Fruit fly (Drosophila melanogaster) whole organism, embryonic: ENCODE measurements around the gene GlcAT-P.

ENCODE experiments used
- Bteb2 ChIP-seq: fragments of 200-800 bp; sonication (Bioruptor generic); optimal IDR thresholded peaks from 2 replicates; lab custom pipeline; 2016; ENCODE audit warnings: missing biosample characterization, missing genetic modification characterization
- CG10147 ChIP-seq: fragments of 200-800 bp; sonication (Bioruptor generic); optimal IDR thresholded peaks from 2 replicates; lab custom pipeline; 2019; ENCODE audit warnings: missing biosample characterization, mild to moderate bottlenecking, missing genetic modification characterization, moderate library complexity
- CG11560 ChIP-seq: fragments of 200-800 bp; sonication (Bioruptor generic); IDR thresholded peaks from 3 replicates; pipeline ENCODE4 v1.3.6; 2022; ENCODE audit warnings: missing biosample characterization, missing genetic modification characterization
- CG12299 ChIP-seq: fragments of 200-800 bp; sonication (Bioruptor generic); optimal IDR thresholded peaks from 2 replicates; lab custom pipeline; 2018; ENCODE audit warnings: missing biosample characterization, mild to moderate bottlenecking, missing genetic modification characterization
- CG13296 ChIP-seq: fragments of 200-800 bp; sonication (Bioruptor generic); optimal IDR thresholded peaks from 3 replicates; lab custom pipeline; 2018; ENCODE audit warnings: missing biosample characterization, mild to moderate bottlenecking, missing genetic modification characterization
- CG13894 ChIP-seq: fragments of 200-800 bp; sonication (Bioruptor generic); optimal IDR thresholded peaks from 3 replicates; lab custom pipeline; 2018; ENCODE audit warnings: missing biosample characterization, mild to moderate bottlenecking, missing genetic modification characterization, moderate library complexity
- CG14860 ChIP-seq: fragments of 200-800 bp; sonication (Bioruptor generic); IDR thresholded peaks from 3 replicates; pipeline ENCODE4 v1.3.6; 2022; ENCODE audit warnings: missing biosample characterization, missing genetic modification characterization; ENCODE audit not compliant: partially characterized antibody
- CG16813 ChIP-seq: fragments of 200-800 bp; sonication (Bioruptor generic); IDR thresholded peaks from 3 replicates; pipeline ENCODE4 v1.3.6; 2022; ENCODE audit warnings: missing biosample characterization, missing genetic modification characterization; ENCODE audit not compliant: partially characterized antibody
- CG18262 ChIP-seq: fragments of 200-800 bp; optimal IDR thresholded peaks from 3 replicates; lab custom pipeline; 2019; ENCODE audit warnings: missing biosample characterization, mild to moderate bottlenecking, missing genetic modification characterization, moderate library complexity
- CG18764 ChIP-seq: fragments of 200-800 bp; sonication (Bioruptor generic); optimal IDR thresholded peaks from 3 replicates; lab custom pipeline; 2016; ENCODE audit warnings: missing biosample characterization, missing genetic modification characterization
- CG2120 ChIP-seq: fragments of 200-800 bp; sonication (Bioruptor generic); optimal IDR thresholded peaks from 3 replicates; lab custom pipeline; 2016; ENCODE audit warnings: missing biosample characterization, missing genetic modification characterization
- CG2129 ChIP-seq: fragments of 200-800 bp; sonication (Bioruptor generic); IDR thresholded peaks from 2 replicates; pipeline ENCODE4 v1.3.6; 2022; ENCODE audit warnings: missing biosample characterization, missing genetic modification characterization; ENCODE audit not compliant: partially characterized antibody
- CG2202 ChIP-seq: fragments of 200-800 bp; sonication (Bioruptor generic); optimal IDR thresholded peaks from 2 replicates; lab custom pipeline; 2018; ENCODE audit warnings: missing biosample characterization, mild to moderate bottlenecking, missing genetic modification characterization
- CG3281 ChIP-seq: fragments of 200-800 bp; sonication (Bioruptor generic); optimal IDR thresholded peaks from 3 replicates; lab custom pipeline; 2017; ENCODE audit warnings: missing biosample characterization, mild to moderate bottlenecking, missing genetic modification characterization
- CG33213 ChIP-seq: fragments of 200-800 bp; sonication (Bioruptor generic); optimal IDR thresholded peaks from 3 replicates; lab custom pipeline; 2016; ENCODE audit warnings: missing biosample characterization, missing genetic modification characterization
- CG5180 ChIP-seq: fragments of 200-800 bp; sonication (Bioruptor generic); optimal IDR thresholded peaks from 3 replicates; lab custom pipeline; 2017; ENCODE audit warnings: missing biosample characterization, missing genetic modification characterization, mild to moderate bottlenecking, moderate library complexity, missing genetic modification reagents
- CG6254 ChIP-seq: fragments of 200-800 bp; sonication (Bioruptor generic); optimal IDR thresholded peaks from 3 replicates; lab custom pipeline; 2017; ENCODE audit warnings: mild to moderate bottlenecking, missing biosample characterization, missing genetic modification reagents, missing genetic modification characterization
- CG6689 ChIP-seq: fragments of 200-800 bp; sonication (Bioruptor generic); IDR thresholded peaks from 2 replicates; pipeline ENCODE4 v1.3.6; 2022; ENCODE audit warnings: missing biosample characterization, missing genetic modification characterization
- CG7556 ChIP-seq: fragments of 200-800 bp; sonication (Bioruptor generic); optimal IDR thresholded peaks from 2 replicates; lab custom pipeline; 2017; ENCODE audit warnings: missing biosample characterization, mild to moderate bottlenecking, missing genetic modification characterization
- CG9437 ChIP-seq: fragments of 200-800 bp; sonication (Bioruptor generic); optimal IDR thresholded peaks from 2 replicates; lab custom pipeline; 2018; ENCODE audit warnings: missing biosample characterization, mild to moderate bottlenecking, missing genetic modification characterization
- CG9876 ChIP-seq: fragments of 200-800 bp; sonication (Bioruptor generic); optimal IDR thresholded peaks from 2 replicates; lab custom pipeline; 2016; ENCODE audit warnings: missing biosample characterization, missing genetic modification characterization
- CHES-1-like ChIP-seq: fragments of 200-800 bp; sonication (Bioruptor generic); optimal IDR thresholded peaks from 2 replicates; lab custom pipeline; 2016; ENCODE audit warnings: missing biosample characterization, missing genetic modification characterization
- CkIIα-i1 ChIP-seq: fragments of 200-800 bp; sonication (Bioruptor generic); IDR thresholded peaks from 2 replicates; pipeline ENCODE4 v1.3.6; 2022; ENCODE audit warnings: missing biosample characterization, missing genetic modification characterization
- E2f1 ChIP-seq: fragments of 200-800 bp; sonication (Bioruptor generic); IDR thresholded peaks from 2 replicates; pipeline ENCODE4 v1.3.6; 2022; ENCODE audit warnings: missing biosample characterization, missing genetic modification characterization
- Eip74EF ChIP-seq, 2 experiments: fragments of 200-800 bp in 1 of 2; fragments of >200 bp in 1 of 2; sonication (Bioruptor generic) in 1 of 2; optimal IDR thresholded peaks; 2 replicates each; lab custom pipeline; 2017 to 2019; ENCODE audit warnings: missing biosample characterization in 2 of 2, missing genetic modification characterization in 2 of 2, mild to moderate bottlenecking in 1 of 2, moderate library complexity in 1 of 2
- Ets65A ChIP-seq: fragments of 200-800 bp; sonication (Bioruptor generic); peaks from one replicate; lab custom pipeline; 2016; ENCODE audit warnings: missing biosample characterization, missing genetic modification characterization
- Ets97D ChIP-seq: fragments of 200-800 bp; sonication (Bioruptor generic); optimal IDR thresholded peaks from 3 replicates; lab custom pipeline; 2016; ENCODE audit warnings: missing biosample characterization, missing genetic modification characterization
- GATAe ChIP-seq: fragments of 200-800 bp; sonication (Bioruptor generic); conservative IDR thresholded peaks from 2 replicates; pipeline ENCODE4 v1.3.6; 2022; ENCODE audit warnings: missing biosample characterization, missing genetic modification characterization
- Hmr ChIP-seq: fragments of 200-800 bp; sonication (Bioruptor generic); optimal IDR thresholded peaks from 3 replicates; lab custom pipeline; 2017; ENCODE audit warnings: mild to moderate bottlenecking, missing biosample characterization, missing genetic modification reagents, missing genetic modification characterization
- Mrtf ChIP-seq: fragments of 200-800 bp; sonication (Bioruptor generic); IDR thresholded peaks from 3 replicates; pipeline ENCODE4 v1.3.6; 2022; ENCODE audit warnings: missing biosample characterization, missing genetic modification characterization
- Myb ChIP-seq: fragments of 200-800 bp; sonication (Bioruptor generic); optimal IDR thresholded peaks from 2 replicates; lab custom pipeline; 2016; ENCODE audit warnings: missing biosample characterization, missing genetic modification characterization
- Vsx1 ChIP-seq: fragments of 200-800 bp; sonication (Bioruptor generic); optimal IDR thresholded peaks from 2 replicates; lab custom pipeline; 2017; ENCODE audit warnings: missing biosample characterization, mild to moderate bottlenecking, missing genetic modification characterization, missing genetic modification reagents
- bcd ChIP-seq: fragments of 200-800 bp; sonication (Bioruptor generic); optimal IDR thresholded peaks from 2 replicates; lab custom pipeline; 2017; ENCODE audit warnings: missing biosample characterization, mild to moderate bottlenecking, missing genetic modification characterization
- btn ChIP-seq: fragments of 200-800 bp; sonication (Bioruptor generic); optimal IDR thresholded peaks from 2 replicates; lab custom pipeline; 2016; ENCODE audit warnings: missing biosample characterization, missing genetic modification characterization
- caup ChIP-seq: fragments of 200-800 bp; sonication (Bioruptor generic); optimal IDR thresholded peaks from 3 replicates; lab custom pipeline; 2017; ENCODE audit warnings: missing biosample characterization, mild to moderate bottlenecking, missing genetic modification characterization, moderate library complexity; ENCODE audit not compliant: severe bottlenecking
- cwo ChIP-seq: fragments of 200-800 bp; sonication (Bioruptor generic); optimal IDR thresholded peaks from 3 replicates; lab custom pipeline; 2017; ENCODE audit warnings: missing biosample characterization, missing genetic modification characterization, mild to moderate bottlenecking, moderate library complexity, missing genetic modification reagents
- dmrt11E ChIP-seq: fragments of 200-800 bp; sonication (Bioruptor generic); optimal IDR thresholded peaks from 3 replicates; lab custom pipeline; 2018; ENCODE audit warnings: missing biosample characterization, mild to moderate bottlenecking, missing genetic modification characterization, moderate library complexity
- dysf ChIP-seq: fragments of 200-800 bp; sonication (Bioruptor generic); IDR thresholded peaks from 3 replicates; pipeline ENCODE4 v1.3.6; 2022; ENCODE audit warnings: missing biosample characterization, missing genetic modification characterization
- esg ChIP-seq: fragments of 200-800 bp; sonication (Bioruptor generic); conservative IDR thresholded peaks from 2 replicates; pipeline ENCODE4 v1.3.6; 2022; ENCODE audit warnings: missing biosample characterization, missing genetic modification characterization
- jumu ChIP-seq: fragments of 200-800 bp; sonication (Bioruptor generic); optimal IDR thresholded peaks from 3 replicates; lab custom pipeline; 2016; ENCODE audit warnings: missing biosample characterization, missing genetic modification characterization
- kni ChIP-seq: fragments of 200-800 bp; sonication (Bioruptor generic); optimal IDR thresholded peaks from 3 replicates; lab custom pipeline; 2017; ENCODE audit warnings: mild to moderate bottlenecking, missing biosample characterization, missing genetic modification reagents, missing genetic modification characterization
- lab ChIP-seq: fragments of 200-800 bp; sonication (Bioruptor generic); optimal IDR thresholded peaks from 3 replicates; lab custom pipeline; 2017; ENCODE audit warnings: missing biosample characterization, missing genetic modification characterization, mild to moderate bottlenecking, moderate library complexity, missing genetic modification reagents
- maf-S ChIP-seq: fragments of 200-800 bp; sonication (Bioruptor generic); optimal IDR thresholded peaks from 2 replicates; lab custom pipeline; 2016; ENCODE audit warnings: missing biosample characterization, missing genetic modification characterization
- nerfin-2 ChIP-seq: fragments of 200-800 bp; sonication (Bioruptor generic); IDR thresholded peaks from 2 replicates; pipeline ENCODE4 v1.3.6; 2022; ENCODE audit warnings: missing biosample characterization, missing genetic modification characterization; ENCODE audit not compliant: partially characterized antibody
- nmo ChIP-seq: fragments of 200-800 bp; sonication (Bioruptor generic); optimal IDR thresholded peaks from 2 replicates; lab custom pipeline; 2018; ENCODE audit warnings: missing biosample characterization, mild to moderate bottlenecking, missing genetic modification characterization, moderate library complexity
- pb ChIP-seq: fragments of 200-800 bp; sonication (Bioruptor generic); optimal IDR thresholded peaks from 3 replicates; lab custom pipeline; 2016; ENCODE audit warnings: missing biosample characterization, missing genetic modification characterization
- sim ChIP-seq: fragments of 200-800 bp; sonication (Bioruptor generic); IDR thresholded peaks from 2 replicates; pipeline ENCODE4 v1.3.6; 2022; ENCODE audit warnings: missing biosample characterization, missing genetic modification characterization
- sqz ChIP-seq: fragments of 200-800 bp; sonication (Bioruptor generic); optimal IDR thresholded peaks from 3 replicates; lab custom pipeline; 2018; ENCODE audit warnings: missing biosample characterization, mild to moderate bottlenecking, missing genetic modification characterization
- sug ChIP-seq: fragments of 200-800 bp; optimal IDR thresholded peaks from 2 replicates; lab custom pipeline; 2019; ENCODE audit warnings: missing biosample characterization, mild to moderate bottlenecking, missing genetic modification characterization, moderate library complexity
- zf30C ChIP-seq: fragments of 200-800 bp; sonication (Bioruptor generic); optimal IDR thresholded peaks from 3 replicates; lab custom pipeline; 2018; ENCODE audit warnings: missing biosample characterization, mild to moderate bottlenecking, missing genetic modification characterization

The GlcAT-P gene

DNA sequence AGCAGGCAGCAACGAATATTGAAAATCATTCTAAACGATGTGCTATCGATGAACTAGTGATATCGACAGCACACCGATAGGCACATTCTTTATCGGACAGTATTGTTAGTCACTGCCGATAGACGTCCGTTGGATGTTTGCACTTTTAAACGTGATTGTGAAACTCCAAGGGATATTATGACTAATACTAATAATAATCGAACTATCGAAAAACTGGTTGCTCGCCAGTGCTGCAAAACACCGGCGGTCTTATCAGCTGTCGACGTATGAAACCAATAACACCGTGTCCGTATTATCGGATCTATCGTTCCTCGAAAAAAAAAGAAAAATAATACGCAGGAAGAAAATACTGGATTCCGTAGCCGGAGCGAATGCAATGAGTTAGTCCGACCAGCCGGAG lies 13.2 kb upstream of the GlcAT-P start, which contains the start of the genes Ube3a and CG7600 (continued):
- peak; percentile 66 for TF ChIP-seq sug (tag; lab: Kevin White, UChicago)
- no peak for TF ChIP-seq CG5180 (GFP tag; lab: Kevin White, UChicago)
- peak; percentile 33 for TF ChIP-seq CG3281 (GFP tag; lab: Kevin White, UChicago)
- peak; percentile 26 for TF ChIP-seq jumu (GFP tag; lab: Kevin White, UChicago)
- no peak for TF ChIP-seq CG6689
- TF ChIP-seq CG18764 (GFP tag; lab: Kevin White, UChicago) = peak; percentile 8
- no peak for TF ChIP-seq kni (GFP tag; lab: Kevin White, UChicago)
- TF ChIP-seq Ets97D (GFP tag; lab: Kevin White, UChicago) = peak; percentile 75
- peak; percentile 31 for TF ChIP-seq CG33213 (GFP tag; lab: Kevin White, UChicago)
- no peak for TF ChIP-seq maf-S
- TF ChIP-seq E2f1 (GFP tag; lab: Robert Waterston, UW) = no peak; the same call in 1 of the 2 replicates
- TF ChIP-seq CG6254 (GFP tag; lab: Kevin White, UChicago) = peak; percentile 31
- peak; percentile 26 for TF ChIP-seq Ets65A (GFP tag; lab: Kevin White, UChicago)
- TF ChIP-seq btn (GFP tag; lab: Kevin White, UChicago) = no peak
- no peak for TF ChIP-seq Eip74EF (GFP tag; optimal IDR thresholded peaks at IDR 0.05; lab: Kevin White, UChicago)
- TF ChIP-seq CG11560 = peak; percentile 27; the same call in 1 of the 3 replicates
- peak; percentile 40 for TF ChIP-seq bcd (GFP tag; lab: Kevin White, UChicago)
- peak; percentile 99 for TF ChIP-seq Myb (GFP tag; lab: Kevin White, UChicago)
- peak; percentile 11 for TF ChIP-seq dmrt11E (tag; lab: Kevin White, UChicago)
- peak; percentile 53 for TF ChIP-seq caup (GFP tag; lab: Kevin White, UChicago)
- peak; percentile 100 for TF ChIP-seq CG14860
- peak; percentile 27 for TF ChIP-seq CG13296
- TF ChIP-seq GATAe (GFP tag; lab: Robert Waterston, UW) = peak; percentile 63
- peak; percentile 54 for TF ChIP-seq Bteb2 (GFP tag; lab: Kevin White, UChicago)
- TF ChIP-seq sqz = peak; percentile 73
- TF ChIP-seq CG2202 (tag; lab: Kevin White, UChicago) = peak; percentile 34
- peak; percentile 68 for TF ChIP-seq CG9437 (GFP tag; lab: Kevin White, UChicago)
- TF ChIP-seq CG13894 (tag; lab: Kevin White, UChicago) = peak; percentile 78
- TF ChIP-seq cwo (GFP tag; lab: Kevin White, UChicago) = peak; percentile 8
- peak; percentile 67 for TF ChIP-seq CG2120
- TF ChIP-seq Mrtf (GFP tag; lab: Robert Waterston, UW) = no peak
- peak; percentile 66 for TF ChIP-seq nmo (GFP tag; lab: Kevin White, UChicago)
- TF ChIP-seq zf30C = no peak
- peak; percentile 18; the same call in 1 of the 2 replicates for TF ChIP-seq sim (GFP tag; lab: Robert Waterston, UW)
- TF ChIP-seq CG12299 (tag; lab: Kevin White, UChicago) = peak; percentile 42
- TF ChIP-seq CHES-1-like (GFP tag; lab: Kevin White, UChicago) = peak; percentile 54
- TF ChIP-seq CG2129 (GFP tag; lab: Robert Waterston, UW) = peak; percentile 93
- peak; percentile 39 for TF ChIP-seq CG10147
- TF ChIP-seq CG18262 (tag; lab: Kevin White, UChicago) = peak; percentile 33
- TF ChIP-seq lab (GFP tag; lab: Kevin White, UChicago) = peak; percentile 65
- TF ChIP-seq Hmr (GFP tag; lab: Kevin White, UChicago) = peak; percentile 67
- TF ChIP-seq CG16813 (GFP tag; lab: Robert Waterston, UW) = peak; percentile 99
- peak; percentile 24 for TF ChIP-seq Vsx1 (GFP tag; lab: Kevin White, UChicago)
- peak; percentile 32 for TF ChIP-seq pb (GFP tag; lab: Kevin White, UChicago)
- TF ChIP-seq esg = no peak
- no peak for TF ChIP-seq CG9876 (GFP tag; lab: Kevin White, UChicago)
- TF ChIP-seq dysf (GFP tag; lab: Robert Waterston, UW) = no peak
- peak; percentile 100 for TF ChIP-seq nerfin-2 (GFP tag; lab: Robert Waterston, UW)
- TF ChIP-seq CkIIα-i1 = no peak
- peak; percentile 25 for TF ChIP-seq CG7556 (GFP tag; lab: Kevin White, UChicago)
